Worm (Caenorhabditis elegans): Measurements from ENCODE around the gene ZK632.12.

Gene ZK632.12

ce11 chrIII:9843715-9844114, 13.1 kb downstream of the ZK632.12 start, which contains the start of gene K11H3.5:
K11H3.5 (plus strand) TSS chrIII:9843768.
- TF ChIP-seq tab-1 (GFP tag; IDR thresholded peaks at IDR 0.05) (no peak), T22C8.4 (GFP tag; IDR thresholded peaks at IDR 0.05) (no peak), ztf-23 (GFP tag; IDR thresholded peaks at IDR 0.05) (no peak), flt-1 (GFP tag; IDR thresholded peaks at IDR 0.05) (no peak), cog-1 (tag; optimal IDR thresholded peaks at IDR 0.05) (no peak), klf-2 (GFP tag; conservative IDR thresholded peaks at IDR 0.05) (no peak), med-1 (GFP tag; optimal IDR thresholded peaks at IDR 0.05; ENCODE audit: insufficient read depth) (no peak), ref-1 (GFP tag; conservative IDR thresholded peaks at IDR 0.05) (no peak), ztf-29 (GFP tag; IDR thresholded peaks at IDR 0.05) (no peak)

ce11 chrIII:9846093-9846492, 15.5 kb downstream of the ZK632.12 start, which contains the start of gene K11H3.2:
K11H3.2 (plus strand) TSS chrIII:9846393.
- TF ChIP-seq klf-2 (GFP tag; conservative IDR thresholded peaks at IDR 0.05) = no peak
- no peak for TF ChIP-seq tab-1 (GFP tag; IDR thresholded peaks at IDR 0.05)
- no peak for TF ChIP-seq T22C8.4 (GFP tag; IDR thresholded peaks at IDR 0.05)
- no peak for TF ChIP-seq flt-1 (GFP tag; IDR thresholded peaks at IDR 0.05)
- TF ChIP-seq med-1 (GFP tag; optimal IDR thresholded peaks at IDR 0.05; ENCODE audit: insufficient read depth) = no peak
- TF ChIP-seq cog-1 (tag; optimal IDR thresholded peaks at IDR 0.05) = no peak
- no peak for TF ChIP-seq ref-1 (GFP tag; conservative IDR thresholded peaks at IDR 0.05)
- TF ChIP-seq ztf-29 (GFP tag; IDR thresholded peaks at IDR 0.05) = no peak
- TF ChIP-seq ztf-23 (GFP tag; IDR thresholded peaks at IDR 0.05) = no peak

- TF ChIP-seq ref-1 (GFP tag; conservative IDR thresholded peaks at IDR 0.05) (no peak), tab-1 (GFP tag; IDR thresholded peaks at IDR 0.05) (no peak), klf-2 (GFP tag; conservative IDR thresholded peaks at IDR 0.05) (no peak), cog-1 (tag; optimal IDR thresholded peaks at IDR 0.05) (no peak)
Measured at ce11 chrIII:9848083-9848482, 17.5 kb downstream of the ZK632.12 start, which contains the start of gene mrpl-36. mrpl-36 (minus strand) TSS chrIII:9848116.

- TF ChIP-seq cog-1 (tag; optimal IDR thresholded peaks at IDR 0.05) = no peak
- TF ChIP-seq T22C8.4 (GFP tag; IDR thresholded peaks at IDR 0.05) = no peak
- no peak for TF ChIP-seq med-1 (GFP tag; optimal IDR thresholded peaks at IDR 0.05; ENCODE audit: insufficient read depth)
Measured at ce11 chrIII:9848603-9849002, 18.0 kb downstream of the ZK632.12 start.

- peak; percentile 84 for TF ChIP-seq tab-1 (GFP tag; IDR thresholded peaks at IDR 0.05)
- peak; percentile 88 for TF ChIP-seq flt-1 (GFP tag; IDR thresholded peaks at IDR 0.05)
- peak; percentile 60 for TF ChIP-seq T22C8.4 (GFP tag; IDR thresholded peaks at IDR 0.05)
- peak; percentile 65 for TF ChIP-seq ztf-29 (GFP tag; IDR thresholded peaks at IDR 0.05)
- TF ChIP-seq ref-1 (GFP tag; conservative IDR thresholded peaks at IDR 0.05) = peak; percentile 62
- TF ChIP-seq ztf-23 (GFP tag; IDR thresholded peaks at IDR 0.05) = peak; percentile 68
- peak; percentile 76 for TF ChIP-seq klf-2 (GFP tag; conservative IDR thresholded peaks at IDR 0.05)
Measured at ce11 chrIII:9849111-9849510, 18.5 kb downstream of the ZK632.12 start.

- TF ChIP-seq med-1 (GFP tag; optimal IDR thresholded peaks at IDR 0.05; ENCODE audit: insufficient read depth) (no peak), cog-1 (tag; optimal IDR thresholded peaks at IDR 0.05) (no peak), klf-2 (GFP tag; conservative IDR thresholded peaks at IDR 0.05) (no peak), ztf-29 (GFP tag; IDR thresholded peaks at IDR 0.05) (no peak), ref-1 (GFP tag; conservative IDR thresholded peaks at IDR 0.05) (no peak), ztf-23 (GFP tag; IDR thresholded peaks at IDR 0.05) (no peak), T22C8.4 (GFP tag; IDR thresholded peaks at IDR 0.05) (no peak), tab-1 (GFP tag; IDR thresholded peaks at IDR 0.05) (no peak), flt-1 (GFP tag; IDR thresholded peaks at IDR 0.05) (no peak)
Measured at ce11 chrIII:9849950-9850349, 19.3 kb downstream of the ZK632.12 start.

- TF ChIP-seq flt-1 (GFP tag; IDR thresholded peaks at IDR 0.05) (no peak), ref-1 (GFP tag; conservative IDR thresholded peaks at IDR 0.05) (no peak), med-1 (GFP tag; optimal IDR thresholded peaks at IDR 0.05; ENCODE audit: insufficient read depth) (no peak), ztf-23 (GFP tag; IDR thresholded peaks at IDR 0.05) (no peak), tab-1 (GFP tag; IDR thresholded peaks at IDR 0.05) (no peak), ztf-29 (GFP tag; IDR thresholded peaks at IDR 0.05) (no peak), cog-1 (tag; optimal IDR thresholded peaks at IDR 0.05) (no peak), klf-2 (GFP tag; conservative IDR thresholded peaks at IDR 0.05) (no peak), T22C8.4 (GFP tag; IDR thresholded peaks at IDR 0.05) (no peak)
Measured at ce11 chrIII:9850877-9851276, 20.3 kb downstream of the ZK632.12 start.

- TF ChIP-seq ztf-29 (GFP tag; IDR thresholded peaks at IDR 0.05) (no peak), flt-1 (GFP tag; IDR thresholded peaks at IDR 0.05) (no peak)
Measured at ce11 chrIII:9851547-9851946, 20.9 kb downstream of the ZK632.12 start, which contains the start of gene K11H3.3. K11H3.3 (plus strand) TSS chrIII:9851854.

- TF ChIP-seq ztf-23 (GFP tag; IDR thresholded peaks at IDR 0.05) (no peak), tab-1 (GFP tag; IDR thresholded peaks at IDR 0.05) (no peak), ztf-29 (GFP tag; IDR thresholded peaks at IDR 0.05) (no peak), med-1 (GFP tag; optimal IDR thresholded peaks at IDR 0.05; ENCODE audit: insufficient read depth) (no peak), ref-1 (GFP tag; conservative IDR thresholded peaks at IDR 0.05) (no peak), klf-2 (GFP tag; conservative IDR thresholded peaks at IDR 0.05) (no peak), cog-1 (tag; optimal IDR thresholded peaks at IDR 0.05) (no peak), flt-1 (GFP tag; IDR thresholded peaks at IDR 0.05) (no peak), T22C8.4 (GFP tag; IDR thresholded peaks at IDR 0.05) (no peak)
Measured at ce11 chrIII:9853667-9854620, 23.3 kb downstream of the ZK632.12 start.

ce11 chrIII:9854960-9855359, 24.4 kb downstream of the ZK632.12 start:
- TF ChIP-seq ztf-23 (GFP tag; IDR thresholded peaks at IDR 0.05) (no peak), T22C8.4 (GFP tag; IDR thresholded peaks at IDR 0.05) (no peak), tab-1 (GFP tag; IDR thresholded peaks at IDR 0.05) (no peak), klf-2 (GFP tag; conservative IDR thresholded peaks at IDR 0.05) (no peak), cog-1 (tag; optimal IDR thresholded peaks at IDR 0.05) (no peak), flt-1 (GFP tag; IDR thresholded peaks at IDR 0.05) (no peak), ztf-29 (GFP tag; IDR thresholded peaks at IDR 0.05) (no peak), ref-1 (GFP tag; conservative IDR thresholded peaks at IDR 0.05) (no peak), med-1 (GFP tag; optimal IDR thresholded peaks at IDR 0.05; ENCODE audit: insufficient read depth) (no peak)
